Fruit fly (Drosophila melanogaster) whole organism, embryonic: ENCODE measurements around the gene Tcs3.
A peak's percentile ranks its signal among the peaks of the same experiment; 100 is the strongest.

Experiments used
- Abd-B ChIP-seq: fragments of 200-800 bp; sonication (Bioruptor generic); optimal IDR thresholded peaks from 2 replicates; lab custom pipeline; 2018; ENCODE audit warnings: missing biosample characterization, mild to moderate bottlenecking, missing genetic modification characterization, moderate library complexity
- BtbVII ChIP-seq: fragments of 200-800 bp; sonication (Bioruptor generic); optimal IDR thresholded peaks from 3 replicates; lab custom pipeline; 2017; ENCODE audit warnings: missing biosample characterization, mild to moderate bottlenecking, missing genetic modification characterization
- CG10321 ChIP-seq: fragments of 200-800 bp; sonication (Bioruptor generic); IDR thresholded peaks from 2 replicates; pipeline ENCODE4 v1.3.6; 2022; ENCODE audit warnings: missing biosample characterization, missing genetic modification characterization
- CG10979 ChIP-seq: fragments of 200-800 bp; sonication (Bioruptor generic); optimal IDR thresholded peaks from 2 replicates; lab custom pipeline; 2018; ENCODE audit warnings: missing biosample characterization, mild to moderate bottlenecking, missing genetic modification characterization, moderate library complexity
- CG11560 ChIP-seq: fragments of 200-800 bp; sonication (Bioruptor generic); IDR thresholded peaks from 3 replicates; pipeline ENCODE4 v1.3.6; 2022; ENCODE audit warnings: missing biosample characterization, missing genetic modification characterization
- CG11695 ChIP-seq: fragments of 200-800 bp; sonication (Bioruptor generic); IDR thresholded peaks from 3 replicates; pipeline ENCODE4 v1.3.6; 2022; ENCODE audit warnings: missing biosample characterization, missing genetic modification characterization
- CG13287 ChIP-seq: fragments of 200-800 bp; sonication (Bioruptor generic); IDR thresholded peaks from 2 replicates; pipeline ENCODE4 v1.3.6; 2022; ENCODE audit warnings: missing biosample characterization, missing genetic modification characterization; ENCODE audit not compliant: partially characterized antibody
- CG14667 ChIP-seq: fragments of 200-800 bp; sonication (Bioruptor generic); IDR thresholded peaks from 2 replicates; pipeline ENCODE4 v1.3.6; 2022; ENCODE audit warnings: missing biosample characterization, missing genetic modification characterization
- CG16815 ChIP-seq: fragments of 200-800 bp; sonication (Bioruptor generic); optimal IDR thresholded peaks from 3 replicates; lab custom pipeline; 2017; ENCODE audit warnings: missing biosample characterization, mild to moderate bottlenecking, missing genetic modification characterization
- CG17361 ChIP-seq: fragments of 200-800 bp; sonication (Bioruptor generic); IDR thresholded peaks from 3 replicates; pipeline ENCODE4 v1.3.6; 2022; ENCODE audit warnings: missing biosample characterization, missing genetic modification characterization
- CG17612 ChIP-seq: fragments of 200-800 bp; sonication (Bioruptor generic); IDR thresholded peaks from 2 replicates; pipeline ENCODE4 v1.3.6; 2022; ENCODE audit warnings: missing biosample characterization, missing genetic modification characterization
- CG18476 ChIP-seq: fragments of 200-800 bp; sonication (Bioruptor generic); optimal IDR thresholded peaks from 2 replicates; lab custom pipeline; 2016; ENCODE audit warnings: missing biosample characterization, mild to moderate bottlenecking, missing genetic modification characterization
- CG18599 ChIP-seq: fragments of 200-800 bp; sonication (Bioruptor generic); optimal IDR thresholded peaks from 3 replicates; lab custom pipeline; 2017; ENCODE audit warnings: missing biosample characterization, missing genetic modification characterization, mild to moderate bottlenecking, moderate library complexity, missing genetic modification reagents
- CG2875 ChIP-seq: fragments of 200-800 bp; sonication (Bioruptor generic); optimal IDR thresholded peaks from 2 replicates; lab custom pipeline; 2017; ENCODE audit warnings: missing biosample characterization, mild to moderate bottlenecking, missing genetic modification characterization, missing genetic modification reagents
- CG30403 ChIP-seq: fragments of 200-800 bp; sonication (Bioruptor generic); optimal IDR thresholded peaks from 3 replicates; lab custom pipeline; 2016; ENCODE audit warnings: missing biosample characterization, missing genetic modification characterization
- CG31388 ChIP-seq: fragments of 200-800 bp; sonication (Bioruptor generic); optimal IDR thresholded peaks from 2 replicates; lab custom pipeline; 2016; ENCODE audit warnings: missing biosample characterization, missing genetic modification characterization
- CG33213 ChIP-seq: fragments of 200-800 bp; sonication (Bioruptor generic); optimal IDR thresholded peaks from 3 replicates; lab custom pipeline; 2016; ENCODE audit warnings: missing biosample characterization, missing genetic modification characterization
- CG4404 ChIP-seq: fragments of 200-800 bp; sonication (Bioruptor generic); IDR thresholded peaks from 2 replicates; pipeline ENCODE4 v1.3.6; 2022; ENCODE audit warnings: missing biosample characterization, missing genetic modification characterization
- CG4617 ChIP-seq: fragments of 200-800 bp; sonication (Bioruptor generic); optimal IDR thresholded peaks from 3 replicates; lab custom pipeline; 2016; ENCODE audit warnings: missing biosample characterization, missing genetic modification characterization, borderline replicate concordance
- CG7786 ChIP-seq: fragments of 200-800 bp; sonication (Bioruptor generic); optimal IDR thresholded peaks from 2 replicates; lab custom pipeline; 2016; ENCODE audit warnings: missing biosample characterization, missing genetic modification characterization
- CG8478 ChIP-seq: fragments of >200 bp; optimal IDR thresholded peaks from 2 replicates; lab custom pipeline; 2018
- CG8924 ChIP-seq: fragments of 200-800 bp; optimal IDR thresholded peaks from 3 replicates; lab custom pipeline; 2019; ENCODE audit warnings: missing biosample characterization, mild to moderate bottlenecking, missing genetic modification characterization, moderate library complexity
- CG9609 ChIP-seq: fragments of 200-800 bp; sonication (Bioruptor generic); optimal IDR thresholded peaks from 3 replicates; lab custom pipeline; 2016; ENCODE audit warnings: missing biosample characterization, missing genetic modification characterization
- CG9817 ChIP-seq: fragments of 200-800 bp; sonication (Bioruptor generic); optimal IDR thresholded peaks from 2 replicates; lab custom pipeline; 2018; ENCODE audit warnings: missing biosample characterization, mild to moderate bottlenecking, missing genetic modification characterization, moderate library complexity
- Chrac-16 ChIP-seq: fragments of 200-800 bp; sonication (Bioruptor generic); optimal IDR thresholded peaks from 3 replicates; lab custom pipeline; 2016; ENCODE audit warnings: missing biosample characterization, missing genetic modification characterization
- D19A ChIP-seq: fragments of 200-800 bp; optimal IDR thresholded peaks from 3 replicates; lab custom pipeline; 2019; ENCODE audit warnings: missing biosample characterization, mild to moderate bottlenecking, missing genetic modification characterization, moderate library complexity
- Dbx ChIP-seq: fragments of 200-800 bp; sonication (Bioruptor generic); IDR thresholded peaks from 3 replicates; pipeline ENCODE4 v1.3.6; 2022; ENCODE audit warnings: missing biosample characterization, missing genetic modification characterization
- E2f2 ChIP-seq: fragments of 200-800 bp; sonication (Bioruptor generic); IDR thresholded peaks from 2 replicates; pipeline ENCODE4 v1.3.6; 2022; ENCODE audit warnings: missing biosample characterization, missing genetic modification characterization
- HmgD ChIP-seq: fragments of 200-800 bp; sonication (Bioruptor generic); optimal IDR thresholded peaks from 3 replicates; lab custom pipeline; 2016; ENCODE audit warnings: missing biosample characterization, missing genetic modification characterization
- MBD-R2 ChIP-seq: fragments of 200-800 bp; sonication (Bioruptor generic); IDR thresholded peaks from 2 replicates; pipeline ENCODE4 v1.3.6; 2022; ENCODE audit warnings: missing biosample characterization, missing genetic modification characterization
- Optix ChIP-seq: fragments of 200-800 bp; sonication (Bioruptor generic); IDR thresholded peaks from 3 replicates; pipeline ENCODE4 v1.3.6; 2022; ENCODE audit warnings: missing biosample characterization, missing genetic modification characterization
- Rx ChIP-seq: fragments of 200-800 bp; sonication (Bioruptor generic); IDR thresholded peaks from 2 replicates; pipeline ENCODE4 v1.3.6; 2022; ENCODE audit warnings: missing biosample characterization, missing genetic modification characterization
- Six4 ChIP-seq: fragments of 200-800 bp; sonication (Bioruptor generic); optimal IDR thresholded peaks from 2 replicates; lab custom pipeline; 2016; ENCODE audit warnings: missing biosample characterization, missing genetic modification characterization
- Taf1 ChIP-seq: fragments of 200-800 bp; sonication (Bioruptor generic); IDR thresholded peaks from 2 replicates; pipeline ENCODE4 v1.3.6; 2022; ENCODE audit warnings: missing biosample characterization, missing genetic modification characterization
- Xbp1 ChIP-seq: fragments of 200-800 bp; sonication (Bioruptor generic); optimal IDR thresholded peaks from 3 replicates; lab custom pipeline; 2016; ENCODE audit warnings: missing biosample characterization, mild to moderate bottlenecking, missing genetic modification characterization
- Xrp1 ChIP-seq: fragments of 200-800 bp; sonication (Bioruptor generic); IDR thresholded peaks from 2 replicates; pipeline ENCODE4 v1.3.6; 2022; ENCODE audit warnings: missing biosample characterization, missing genetic modification characterization
- ac ChIP-seq: fragments of 200-800 bp; sonication (Bioruptor generic); optimal IDR thresholded peaks from 3 replicates; lab custom pipeline; 2017; ENCODE audit warnings: missing biosample characterization, mild to moderate bottlenecking, missing genetic modification characterization
- ap ChIP-seq: fragments of 200-800 bp; sonication (Bioruptor generic); IDR thresholded peaks from 2 replicates; pipeline ENCODE4 v1.3.6; 2022; ENCODE audit warnings: missing biosample characterization, missing genetic modification characterization
- cas ChIP-seq: fragments of 200-800 bp; sonication (Bioruptor generic); IDR thresholded peaks from 2 replicates; pipeline ENCODE4 v1.3.6; 2022; ENCODE audit warnings: missing biosample characterization, missing genetic modification characterization
- dm ChIP-seq: fragments of 200-800 bp; sonication (Bioruptor generic); optimal IDR thresholded peaks from 3 replicates; lab custom pipeline; 2016; ENCODE audit warnings: missing biosample characterization, missing genetic modification characterization
- dmrt99B ChIP-seq: fragments of 200-800 bp; sonication (Bioruptor generic); optimal IDR thresholded peaks from 2 replicates; lab custom pipeline; 2018; ENCODE audit warnings: missing biosample characterization, mild to moderate bottlenecking, missing genetic modification characterization, moderate library complexity
- gce ChIP-seq: fragments of 200-800 bp; sonication (Bioruptor generic); IDR thresholded peaks from 3 replicates; pipeline ENCODE4 v1.3.6; 2022; ENCODE audit warnings: missing biosample characterization, missing genetic modification characterization
- lmd ChIP-seq: fragments of 200-800 bp; sonication (Bioruptor generic); IDR thresholded peaks from 2 replicates; pipeline ENCODE4 v1.3.6; 2022; ENCODE audit warnings: missing biosample characterization, missing genetic modification characterization
- lov ChIP-seq, 2 experiments: fragments of 200-800 bp in 1 of 2; fragments of >200 bp in 1 of 2; sonication (Bioruptor generic) in 1 of 2; IDR thresholded peaks in 1 of 2; optimal IDR thresholded peaks in 1 of 2; 2 replicates in 1 of 2; 3 replicates in 1 of 2; pipeline versions ENCODE4 v1.3.6 to Lab custom; 2017 to 2022; ENCODE audit warnings: missing biosample characterization in 1 of 2, missing genetic modification characterization in 1 of 2
- otp ChIP-seq: fragments of 200-800 bp; sonication (Bioruptor generic); IDR thresholded peaks from 3 replicates; pipeline ENCODE4, ENCODE4 v1.3.6; 2022; ENCODE audit warnings: missing biosample characterization, missing genetic modification characterization
- pho ChIP-seq: fragments of 200-800 bp; sonication (Bioruptor generic); optimal IDR thresholded peaks from 2 replicates; lab custom pipeline; 2016; ENCODE audit warnings: missing biosample characterization, missing genetic modification characterization
- sens ChIP-seq: fragments of 200-800 bp; sonication (Bioruptor generic); peaks from one replicate; lab custom pipeline; 2016; ENCODE audit warnings: missing biosample characterization, missing genetic modification characterization
- sisA ChIP-seq: fragments of 200-800 bp; sonication (Bioruptor generic); IDR thresholded peaks from 2 replicates; pipeline ENCODE4 v1.3.6; 2022; ENCODE audit warnings: missing biosample characterization, missing genetic modification characterization
- sqz ChIP-seq: fragments of 200-800 bp; sonication (Bioruptor generic); optimal IDR thresholded peaks from 3 replicates; lab custom pipeline; 2018; ENCODE audit warnings: missing biosample characterization, mild to moderate bottlenecking, missing genetic modification characterization
- sug ChIP-seq: fragments of 200-800 bp; optimal IDR thresholded peaks from 2 replicates; lab custom pipeline; 2019; ENCODE audit warnings: missing biosample characterization, mild to moderate bottlenecking, missing genetic modification characterization, moderate library complexity
- unc-4 ChIP-seq: fragments of 200-800 bp; sonication (Bioruptor generic); IDR thresholded peaks from 2 replicates; pipeline ENCODE4 v1.3.6; 2022; ENCODE audit warnings: missing biosample characterization, missing genetic modification characterization; ENCODE audit not compliant: partially characterized antibody

Tcs3 gene

dm6 chr3L:16328207-16328891, 23.4 kb upstream of the Tcs3 start, which contains the start of gene CG13058 (continued):
- TF ChIP-seq Chrac-16 (peak; percentile 40), gce (GFP tag; lab: Robert Waterston, UW) (no peak), CG7786 (GFP tag; lab: Kevin White, UChicago) (peak; percentile 61), Dbx (GFP tag; lab: Robert Waterston, UW) (peak; percentile 64; the same call in 2 of the 3 replicates), E2f2 (GFP tag; lab: Robert Waterston, UW) (peak; percentile 56), HmgD (GFP tag; lab: Kevin White, UChicago) (no peak), CG8924 (peak; percentile 70), Six4 (GFP tag; lab: Kevin White, UChicago) (no peak), CG17612 (GFP tag; lab: Robert Waterston, UW) (no peak), sens (peak; percentile 40), D19A (tag; lab: Kevin White, UChicago) (peak; percentile 92), MBD-R2 (GFP tag; lab: Robert Waterston, UW) (peak; percentile 48), CG9609 (peak; percentile 61), lov (optimal IDR thresholded peaks at IDR 0.05; lab: Kevin White, UChicago) (no peak), lov (GFP tag; IDR thresholded peaks at IDR 0.05; lab: Robert Waterston, UW) (no peak), CG8478 (lab: Kevin White, UChicago) (no peak), CG18599 (GFP tag; lab: Kevin White, UChicago) (peak; percentile 78), CG16815 (GFP tag; lab: Kevin White, UChicago) (peak; percentile 17), Xrp1 (GFP tag; lab: Robert Waterston, UW) (no peak; the same call in 1 of the 2 replicates), CG18476 (GFP tag; lab: Kevin White, UChicago) (peak; percentile 14), lmd (GFP tag; lab: Robert Waterston, UW) (peak; percentile 67), Rx (GFP tag; lab: Robert Waterston, UW) (no peak), pho (peak; percentile 53), CG4404 (GFP tag; lab: Robert Waterston, UW) (no peak), otp (peak; percentile 71), CG9817 (tag; lab: Kevin White, UChicago) (peak; percentile 71), sug (no peak), Abd-B (GFP tag; lab: Kevin White, UChicago) (peak; percentile 18), BtbVII (GFP tag; lab: Kevin White, UChicago) (peak; percentile 51), Taf1 (GFP tag; lab: Robert Waterston, UW) (no peak), cas (GFP tag; lab: Robert Waterston, UW) (no peak), dm (GFP tag; lab: Kevin White, UChicago) (peak; percentile 45), CG13287 (GFP tag; lab: Robert Waterston, UW) (no peak), dmrt99B (tag; lab: Kevin White, UChicago) (peak; percentile 77), CG4617 (no peak), CG31388 (GFP tag; lab: Kevin White, UChicago) (no peak), CG11560 (tag; lab: Robert Waterston, UW) (0 out of 3 replicates have a peak, but pooled peaks have one; percentile 41), Optix (GFP tag; lab: Robert Waterston, UW) (peak; percentile 55; the same call in 1 of the 3 replicates), CG14667 (GFP tag; lab: Robert Waterston, UW) (0 out of 2 replicates have a peak, but pooled peaks have one; percentile 22), CG2875 (GFP tag; lab: Kevin White, UChicago) (no peak), ap (GFP tag; lab: Robert Waterston, UW) (peak; percentile 59), CG17361 (GFP tag; lab: Robert Waterston, UW) (peak; percentile 60; the same call in 2 of the 3 replicates), CG10321 (no peak), ac (GFP tag; lab: Kevin White, UChicago) (no peak), sqz (GFP tag; lab: Kevin White, UChicago) (no peak), unc-4 (GFP tag; lab: Robert Waterston, UW) (no peak), CG10979 (no peak), CG11695 (GFP tag; lab: Robert Waterston, UW) (peak; percentile 67), Xbp1 (GFP tag; lab: Kevin White, UChicago) (peak; percentile 60), CG30403 (GFP tag; lab: Kevin White, UChicago) (peak; percentile 61), sisA (GFP tag; lab: Robert Waterston, UW) (peak; percentile 67), CG33213 (GFP tag; lab: Kevin White, UChicago) (no peak)
